Worm (Caenorhabditis elegans) whole organism, L1 larva: Measurements from ENCODE around the gene Y15E3A.4.
A peak's percentile ranks its signal among the peaks of the same experiment; 100 is the strongest.

Source experiments
- C16A3.4 ChIP-seq: fragments of 150-350 bp; optimal IDR thresholded peaks from 2 replicates; lab custom pipeline; 2014; ENCODE audit warnings: missing biosample characterization, missing genetic modification characterization
- C34B4.2 ChIP-seq: sonication (generic microtip); optimal IDR thresholded peaks from 2 replicates; lab custom pipeline; 2017; ENCODE audit warnings: mild to moderate bottlenecking, missing genetic modification characterization, missing compliant biosample characterization
- F16B12.6 ChIP-seq: fragments of 150-350 bp; optimal IDR thresholded peaks from 2 replicates; lab custom pipeline; 2014; ENCODE audit warnings: missing biosample characterization, missing genetic modification characterization
- Y116A8C.19 ChIP-seq: sonication (generic microtip); optimal IDR thresholded peaks from 2 replicates; lab custom pipeline; 2016; ENCODE audit warnings: missing compliant biosample characterization, missing genetic modification characterization, borderline replicate concordance
- alr-1 ChIP-seq: fragments of 200-800 bp; sonication (Bioruptor generic); optimal IDR thresholded peaks from 2 replicates; lab custom pipeline; 2018; ENCODE audit warnings: borderline replicate concordance, mild to moderate bottlenecking, missing genetic modification characterization, missing compliant biosample characterization
- aly-2 ChIP-seq: fragments of 150-350 bp; optimal IDR thresholded peaks from 2 replicates; lab custom pipeline; 2014; ENCODE audit warnings: missing biosample characterization, missing genetic modification characterization
- blmp-1 ChIP-seq: fragments of 150-350 bp; optimal IDR thresholded peaks from 2 replicates; lab custom pipeline; 2014; ENCODE audit warnings: missing biosample characterization, missing genetic modification characterization
- ceh-8 ChIP-seq: fragments of 200-800 bp; sonication (Bioruptor generic); optimal IDR thresholded peaks from 2 replicates; lab custom pipeline; 2018; ENCODE audit warnings: mild to moderate bottlenecking, missing genetic modification characterization, moderate library complexity, missing compliant biosample characterization
- ceh-82 ChIP-seq, 3 experiments: fragments of 150-350 bp in 1 of 3; sonication (generic microtip) in 2 of 3; optimal IDR thresholded peaks; 2 replicates each; lab custom pipeline; 2014 to 2017; ENCODE audit warnings: missing biosample characterization in 3 of 3, missing genetic modification characterization in 3 of 3
- dsc-1 ChIP-seq: sonication (generic microtip); optimal IDR thresholded peaks from 2 replicates; lab custom pipeline; 2016; ENCODE audit warnings: mild to moderate bottlenecking, missing genetic modification characterization, missing compliant biosample characterization
- efl-1 ChIP-seq, 4 experiments: fragments of 150-350 bp; optimal IDR thresholded peaks in 3 of 4; peaks in 1 of 4; 1 replicate in 1 of 4; 2 replicates in 3 of 4; lab custom pipeline; 2014; ENCODE audit warnings: missing biosample characterization in 2 of 4, missing genetic modification characterization in 2 of 4, missing genetic modification reagents in 2 of 4
- efl-3 ChIP-seq: fragments of 200-800 bp; sonication (Bioruptor generic); optimal IDR thresholded peaks from 2 replicates; lab custom pipeline; 2018; ENCODE audit warnings: mild to moderate bottlenecking, missing genetic modification characterization, missing compliant biosample characterization
- egl-13 ChIP-seq: sonication (generic microtip); optimal IDR thresholded peaks from 2 replicates; lab custom pipeline; 2016; ENCODE audit warnings: missing genotype, missing genetic modification reagents, missing genetic modification characterization, missing compliant biosample characterization
- elt-2 ChIP-seq: sonication (generic microtip); optimal IDR thresholded peaks from 2 replicates; lab custom pipeline; 2016; ENCODE audit warnings: missing genetic modification characterization, mild to moderate bottlenecking, inconsistent platforms, missing compliant biosample characterization, missing genetic modification reagents
- elt-3 ChIP-seq, 6 experiments: fragments of 150-350 bp in 1 of 6; sonication (generic microtip); optimal IDR thresholded peaks; 2 replicates each; lab custom pipeline; 2017 to 2018; ENCODE audit warnings: missing biosample characterization in 6 of 6, missing genetic modification characterization in 6 of 6, inconsistent platforms in 1 of 6
- ets-5 ChIP-seq: fragments of 200-800 bp; sonication (Bioruptor generic); IDR thresholded peaks from 2 replicates; pipeline ENCODE4 v1.3.6; 2022; ENCODE audit warnings: missing genetic modification characterization, missing compliant biosample characterization
- fkh-8 ChIP-seq: sonication (generic microtip); optimal IDR thresholded peaks from 2 replicates; lab custom pipeline; 2016; ENCODE audit warnings: mild to moderate bottlenecking, missing genetic modification characterization, missing compliant biosample characterization
- hlh-17 ChIP-seq: fragments of 200-800 bp; sonication (Bioruptor generic); optimal IDR thresholded peaks from 2 replicates; lab custom pipeline; 2018; ENCODE audit warnings: missing genetic modification characterization, mild to moderate bottlenecking, missing compliant biosample characterization, moderate library complexity, borderline replicate concordance
- irx-1 ChIP-seq: sonication (generic microtip); optimal IDR thresholded peaks from 2 replicates; lab custom pipeline; 2016; ENCODE audit warnings: missing genetic modification characterization, missing compliant biosample characterization
- jun-1 ChIP-seq: fragments of 150-350 bp; optimal IDR thresholded peaks from 2 replicates; lab custom pipeline; 2014; ENCODE audit warnings: missing biosample characterization, missing genetic modification reagents, missing genetic modification characterization
- lin-14 ChIP-seq: fragments of 200-800 bp; sonication (Bioruptor generic); optimal IDR thresholded peaks from 2 replicates; lab custom pipeline; 2018; ENCODE audit warnings: mild to moderate bottlenecking, missing genetic modification characterization, moderate library complexity, missing compliant biosample characterization
- lin-35 ChIP-seq, 2 experiments: fragments of 150-350 bp; optimal IDR thresholded peaks; 2 replicates each; lab custom pipeline; 2014; ENCODE audit warnings: missing biosample characterization in 2 of 2, missing genetic modification characterization in 2 of 2, missing genetic modification reagents in 2 of 2
- lin-39 ChIP-seq: fragments of 150-350 bp; optimal IDR thresholded peaks from 2 replicates; lab custom pipeline; 2014; ENCODE audit warnings: missing biosample characterization, missing genetic modification reagents, missing genetic modification characterization
- lir-3 ChIP-seq: sonication (generic microtip); optimal IDR thresholded peaks from 2 replicates; lab custom pipeline; 2016; ENCODE audit warnings: mild to moderate bottlenecking, missing genetic modification characterization, moderate library complexity, missing compliant biosample characterization; ENCODE audit not compliant: poor library complexity
- lsy-2 ChIP-seq, 2 experiments: fragments of 150-350 bp; optimal IDR thresholded peaks; 2 replicates each; lab custom pipeline; 2014; ENCODE audit warnings: missing biosample characterization in 2 of 2, missing genetic modification characterization in 2 of 2
- mab-9 ChIP-seq: fragments of 200-800 bp; sonication (Bioruptor generic); IDR thresholded peaks from 2 replicates; pipeline ENCODE4 v1.3.6; 2022; ENCODE audit warnings: missing genetic modification reagents, missing genetic modification characterization, missing compliant biosample characterization
- mef-2 ChIP-seq: fragments of 150-350 bp; optimal IDR thresholded peaks from 2 replicates; lab custom pipeline; 2014; ENCODE audit warnings: missing biosample characterization, missing genetic modification characterization
- nhr-19 ChIP-seq: fragments of 200-800 bp; sonication (Bioruptor generic); conservative IDR thresholded peaks from 2 replicates; pipeline ENCODE4 v1.3.6; 2022; ENCODE audit warnings: missing genetic modification characterization, missing compliant biosample characterization
- nhr-20 ChIP-seq: sonication (generic microtip); optimal IDR thresholded peaks from 2 replicates; lab custom pipeline; 2016; ENCODE audit warnings: mild to moderate bottlenecking, missing genetic modification characterization, missing compliant biosample characterization
- nhr-237 ChIP-seq: fragments of 150-350 bp; optimal IDR thresholded peaks from 2 replicates; lab custom pipeline; 2014; ENCODE audit warnings: missing biosample characterization, missing genetic modification characterization
- nhr-47 ChIP-seq: sonication (generic microtip); optimal IDR thresholded peaks from 2 replicates; lab custom pipeline; 2016; ENCODE audit warnings: mild to moderate bottlenecking, missing genetic modification characterization, moderate library complexity, missing compliant biosample characterization
- nhr-71 ChIP-seq: sonication (generic microtip); optimal IDR thresholded peaks from 2 replicates; lab custom pipeline; 2016; ENCODE audit warnings: mild to moderate bottlenecking, missing genetic modification characterization, moderate library complexity, missing compliant biosample characterization
- nhr-76 ChIP-seq: sonication (generic microtip); optimal IDR thresholded peaks from 2 replicates; lab custom pipeline; 2017; ENCODE audit warnings: missing biosample characterization, missing genetic modification characterization
- nhr-77 ChIP-seq: fragments of 150-350 bp; optimal IDR thresholded peaks from 2 replicates; lab custom pipeline; 2014; ENCODE audit warnings: missing biosample characterization, missing genetic modification characterization
- nhr-85 ChIP-seq: sonication (generic microtip); peaks from one replicate; lab custom pipeline; 2016; ENCODE audit warnings: missing genetic modification characterization, inconsistent platforms, missing compliant biosample characterization
- pax-3 ChIP-seq: fragments of 200-800 bp; sonication (Bioruptor generic); optimal IDR thresholded peaks from 2 replicates; lab custom pipeline; 2018; ENCODE audit warnings: mild to moderate bottlenecking, missing genetic modification characterization, moderate library complexity, missing compliant biosample characterization
- rnt-1 ChIP-seq: sonication (generic microtip); optimal IDR thresholded peaks from 2 replicates; lab custom pipeline; 2016; ENCODE audit warnings: mild to moderate bottlenecking, missing genetic modification characterization, moderate library complexity, missing compliant biosample characterization
- skn-1 ChIP-seq: fragments of 150-350 bp; optimal IDR thresholded peaks from 2 replicates; lab custom pipeline; 2014; ENCODE audit warnings: missing biosample characterization, missing genetic modification characterization
- snu-23 ChIP-seq: sonication (generic microtip); optimal IDR thresholded peaks from 2 replicates; lab custom pipeline; 2016; ENCODE audit warnings: missing genetic modification characterization, missing compliant biosample characterization
- sptf-1 ChIP-seq: fragments of 150-350 bp; optimal IDR thresholded peaks from 2 replicates; lab custom pipeline; 2014; ENCODE audit warnings: missing biosample characterization, missing genetic modification characterization
- sup-37 ChIP-seq: fragments of 200-800 bp; sonication (Bioruptor generic); optimal IDR thresholded peaks from 2 replicates; lab custom pipeline; 2018; ENCODE audit warnings: mild to moderate bottlenecking, missing genetic modification characterization, missing compliant biosample characterization
- swsn-7 ChIP-seq: sonication (generic microtip); optimal IDR thresholded peaks from 2 replicates; lab custom pipeline; 2016; ENCODE audit warnings: missing genetic modification characterization, missing compliant biosample characterization
- tbx-2 ChIP-seq: sonication (generic microtip); optimal IDR thresholded peaks from 2 replicates; lab custom pipeline; 2016; ENCODE audit warnings: missing genetic modification characterization, missing compliant biosample characterization
- unc-30 ChIP-seq: sonication (generic microtip); optimal IDR thresholded peaks from 2 replicates; lab custom pipeline; 2017; ENCODE audit warnings: missing biosample characterization, missing genetic modification characterization
- unc-62 ChIP-seq: fragments of 150-350 bp; optimal IDR thresholded peaks from 2 replicates; lab custom pipeline; 2014; ENCODE audit warnings: missing biosample characterization, missing genetic modification reagents, missing genetic modification characterization
- ztf-11 ChIP-seq, 2 experiments: sonication (generic microtip); optimal IDR thresholded peaks; 2 replicates each; lab custom pipeline; 2016 to 2017; ENCODE audit warnings: missing genetic modification characterization in 2 of 2, missing biosample characterization in 1 of 2, missing compliant biosample characterization in 1 of 2

Gene Y15E3A.4

ce11 chrX:15373415-15374048, 42.8 kb downstream of the Y15E3A.4 start (continued):
- TF ChIP-seq ztf-11 (tag; optimal IDR thresholded peaks at IDR 0.05; lab: Kevin White, UChicago) (no peak), efl-3 (no peak), efl-1 (optimal IDR thresholded peaks at IDR 0.05; lab: Kevin White, UChicago) (no peak), efl-1 (GFP tag; optimal IDR thresholded peaks at IDR 0.05 in 1 of 2; lab: Kevin White, UChicago) (no peak), Y116A8C.19 (tag; lab: Kevin White, UChicago) (no peak), alr-1 (tag; lab: Kevin White, UChicago) (no peak), ceh-82 (tag; optimal IDR thresholded peaks at IDR 0.05; lab: Kevin White, UChicago) (peak in 2 of 3 experiments; percentile 2 to 48), ceh-8 (no peak), lsy-2 (tag; optimal IDR thresholded peaks at IDR 0.05; lab: Kevin White, UChicago) (peak; percentile 14 to 28), skn-1 (tag; lab: Kevin White, UChicago) (no peak), sptf-1 (no peak), lir-3 (tag; lab: Kevin White, UChicago) (no peak), lin-39 (no peak), egl-13 (peak; percentile 69), jun-1 (tag; lab: Kevin White, UChicago) (no peak), nhr-20 (tag; lab: Kevin White, UChicago) (peak; percentile 82), swsn-7 (peak; percentile 46), hlh-17 (GFP tag; lab: Kevin White, UChicago) (no peak), blmp-1 (peak; percentile 50), fkh-8 (tag; lab: Kevin White, UChicago) (peak; percentile 74), aly-2 (no peak), nhr-85 (tag; lab: Kevin White, UChicago) (peak; percentile 88), C16A3.4 (tag; lab: Kevin White, UChicago) (no peak)

- no peak for TF ChIP-seq tbx-2 (tag; lab: Kevin White, UChicago)
- peak; percentile 78 for TF ChIP-seq blmp-1
- TF ChIP-seq lin-14 (GFP tag; lab: Kevin White, UChicago): peak; percentile 3
- no peak for TF ChIP-seq F16B12.6
Observed at ce11 chrX:15374668-15375208, 44.0 kb downstream of the Y15E3A.4 start.

- TF ChIP-seq nhr-76 (tag; lab: Kevin White, UChicago) (no peak), lin-14 (GFP tag; lab: Kevin White, UChicago) (peak; percentile 37), dsc-1 (tag; lab: Kevin White, UChicago) (no peak), nhr-77 (tag; lab: Kevin White, UChicago) (no peak), nhr-71 (tag; lab: Kevin White, UChicago) (no peak), elt-2 (tag; lab: Kevin White, UChicago) (no peak), pax-3 (tag; lab: Kevin White, UChicago) (no peak), nhr-47 (tag; lab: Kevin White, UChicago) (no peak), rnt-1 (tag; lab: Kevin White, UChicago) (no peak), unc-30 (no peak), nhr-85 (tag; lab: Kevin White, UChicago) (peak; percentile 53), snu-23 (GFP tag; lab: Kevin White, UChicago) (no peak), nhr-19 (GFP tag; lab: Robert Waterston, UW) (no peak), mab-9 (GFP tag; lab: Robert Waterston, UW) (no peak), efl-1 (optimal IDR thresholded peaks at IDR 0.05; lab: Kevin White, UChicago) (no peak), efl-1 (GFP tag; optimal IDR thresholded peaks at IDR 0.05 in 1 of 2; lab: Kevin White, UChicago) (no peak), alr-1 (tag; lab: Kevin White, UChicago) (no peak), lin-35 (GFP tag; optimal IDR thresholded peaks at IDR 0.05; lab: Kevin White, UChicago) (no peak), nhr-20 (tag; lab: Kevin White, UChicago) (peak; percentile 32), elt-3 (tag; optimal IDR thresholded peaks at IDR 0.05; lab: Kevin White, UChicago) (peak in 5 of 6 experiments; percentile 65 to 91 (median 81)), fkh-8 (tag; lab: Kevin White, UChicago) (no peak), irx-1 (tag; lab: Kevin White, UChicago) (no peak), skn-1 (tag; lab: Kevin White, UChicago) (no peak), F16B12.6 (no peak), blmp-1 (peak; percentile 92), ets-5 (GFP tag; lab: Robert Waterston, UW) (no peak), nhr-237 (tag; lab: Kevin White, UChicago) (no peak), unc-62 (no peak), C34B4.2 (tag; lab: Kevin White, UChicago) (no peak), mef-2 (tag; lab: Kevin White, UChicago) (no peak), lsy-2 (tag; optimal IDR thresholded peaks at IDR 0.05; lab: Kevin White, UChicago) (no peak), sup-37 (GFP tag; lab: Kevin White, UChicago) (no peak), sptf-1 (no peak)
Observed at ce11 chrX:15375299-15375698, 44.5 kb downstream of the Y15E3A.4 start.
